Fruit fly (Drosophila melanogaster) whole organism, embryonic: Measurements from ENCODE around the gene nudC.

Experiments
- Ada2b ChIP-seq: fragments of 200-800 bp; sonication (Bioruptor generic); IDR thresholded peaks from 2 replicates; pipeline ENCODE4 v1.3.6; 2022; ENCODE audit warnings: missing biosample characterization, missing genetic modification characterization
- Bdp1 ChIP-seq: fragments of 200-800 bp; sonication (Bioruptor generic); optimal IDR thresholded peaks from 3 replicates; lab custom pipeline; 2016; ENCODE audit warnings: missing biosample characterization, missing genetic modification characterization
- C15 ChIP-seq: fragments of 200-800 bp; sonication (Bioruptor generic); IDR thresholded peaks from 3 replicates; pipeline ENCODE4 v1.3.6; 2022; ENCODE audit warnings: missing biosample characterization, missing genetic modification characterization
- CG11504 ChIP-seq: fragments of 200-800 bp; sonication (Bioruptor generic); optimal IDR thresholded peaks from 3 replicates; lab custom pipeline; 2019; ENCODE audit warnings: missing biosample characterization, mild to moderate bottlenecking, missing genetic modification characterization, moderate library complexity
- CG11560 ChIP-seq: fragments of 200-800 bp; sonication (Bioruptor generic); IDR thresholded peaks from 3 replicates; pipeline ENCODE4 v1.3.6; 2022; ENCODE audit warnings: missing biosample characterization, missing genetic modification characterization
- CG12236 ChIP-seq: fragments of 200-800 bp; sonication (Bioruptor generic); optimal IDR thresholded peaks from 2 replicates; lab custom pipeline; 2016; ENCODE audit warnings: missing biosample characterization, missing genetic modification characterization
- CG14860 ChIP-seq: fragments of 200-800 bp; sonication (Bioruptor generic); IDR thresholded peaks from 3 replicates; pipeline ENCODE4 v1.3.6; 2022; ENCODE audit warnings: missing biosample characterization, missing genetic modification characterization; ENCODE audit not compliant: partially characterized antibody
- CG1603 ChIP-seq: fragments of 200-800 bp; sonication (Bioruptor generic); optimal IDR thresholded peaks from 2 replicates; lab custom pipeline; 2019; ENCODE audit warnings: missing biosample characterization, mild to moderate bottlenecking, missing genetic modification characterization, moderate library complexity
- CG16813 ChIP-seq: fragments of 200-800 bp; sonication (Bioruptor generic); IDR thresholded peaks from 3 replicates; pipeline ENCODE4 v1.3.6; 2022; ENCODE audit warnings: missing biosample characterization, missing genetic modification characterization; ENCODE audit not compliant: partially characterized antibody
- CG17361 ChIP-seq: fragments of 200-800 bp; sonication (Bioruptor generic); IDR thresholded peaks from 3 replicates; pipeline ENCODE4 v1.3.6; 2022; ENCODE audit warnings: missing biosample characterization, missing genetic modification characterization
- CG2120 ChIP-seq: fragments of 200-800 bp; sonication (Bioruptor generic); optimal IDR thresholded peaks from 3 replicates; lab custom pipeline; 2016; ENCODE audit warnings: missing biosample characterization, missing genetic modification characterization
- CG30020 ChIP-seq: fragments of 200-800 bp; optimal IDR thresholded peaks from 2 replicates; lab custom pipeline; 2019; ENCODE audit warnings: missing biosample characterization, mild to moderate bottlenecking, missing genetic modification characterization, moderate library complexity
- CG32532 ChIP-seq: fragments of 200-800 bp; sonication (Bioruptor generic); IDR thresholded peaks from 2 replicates; pipeline ENCODE4 v1.3.6; 2022; ENCODE audit warnings: missing biosample characterization, missing genetic modification characterization
- CG3281 ChIP-seq: fragments of 200-800 bp; sonication (Bioruptor generic); optimal IDR thresholded peaks from 3 replicates; lab custom pipeline; 2017; ENCODE audit warnings: missing biosample characterization, mild to moderate bottlenecking, missing genetic modification characterization
- CG33213 ChIP-seq: fragments of 200-800 bp; sonication (Bioruptor generic); optimal IDR thresholded peaks from 3 replicates; lab custom pipeline; 2016; ENCODE audit warnings: missing biosample characterization, missing genetic modification characterization
- CG8478 ChIP-seq: fragments of >200 bp; optimal IDR thresholded peaks from 2 replicates; lab custom pipeline; 2018
- CTCF ChIP-seq: fragments of 200-800 bp; sonication (Bioruptor generic); optimal IDR thresholded peaks from 2 replicates; lab custom pipeline; 2017; ENCODE audit warnings: missing biosample characterization, mild to moderate bottlenecking, missing genetic modification characterization, moderate library complexity
- Chrac-16 ChIP-seq: fragments of 200-800 bp; sonication (Bioruptor generic); optimal IDR thresholded peaks from 3 replicates; lab custom pipeline; 2016; ENCODE audit warnings: missing biosample characterization, missing genetic modification characterization
- Dbx ChIP-seq: fragments of 200-800 bp; sonication (Bioruptor generic); IDR thresholded peaks from 3 replicates; pipeline ENCODE4 v1.3.6; 2022; ENCODE audit warnings: missing biosample characterization, missing genetic modification characterization
- Deaf1 ChIP-seq: fragments of 200-800 bp; optimal IDR thresholded peaks from 3 replicates; lab custom pipeline; 2019; ENCODE audit warnings: missing biosample characterization, mild to moderate bottlenecking, missing genetic modification characterization, moderate library complexity
- Dip2 ChIP-seq: fragments of 200-800 bp; sonication (Bioruptor generic); IDR thresholded peaks from 2 replicates; pipeline ENCODE4 v1.3.6; 2022; ENCODE audit warnings: missing biosample characterization, missing genetic modification characterization
- E2f1 ChIP-seq: fragments of 200-800 bp; sonication (Bioruptor generic); IDR thresholded peaks from 2 replicates; pipeline ENCODE4 v1.3.6; 2022; ENCODE audit warnings: missing biosample characterization, missing genetic modification characterization
- Gsc ChIP-seq: fragments of 200-800 bp; sonication (Bioruptor generic); IDR thresholded peaks from 2 replicates; pipeline ENCODE4 v1.3.6; 2022; ENCODE audit warnings: missing biosample characterization, missing genetic modification characterization
- Hmr ChIP-seq: fragments of 200-800 bp; sonication (Bioruptor generic); optimal IDR thresholded peaks from 3 replicates; lab custom pipeline; 2017; ENCODE audit warnings: mild to moderate bottlenecking, missing biosample characterization, missing genetic modification reagents, missing genetic modification characterization
- Med ChIP-seq: fragments of 200-800 bp; sonication (Bioruptor generic); peaks from one replicate; lab custom pipeline; 2016; ENCODE audit warnings: missing biosample characterization, missing genetic modification characterization, mild to moderate bottlenecking, inconsistent platforms, moderate library complexity
- Oaz ChIP-seq: fragments of 200-800 bp; sonication (Bioruptor generic); IDR thresholded peaks from 2 replicates; pipeline ENCODE4 v1.3.6; 2022; ENCODE audit warnings: missing biosample characterization, missing genetic modification characterization
- Ptx1 ChIP-seq: fragments of 200-800 bp; sonication (Bioruptor generic); IDR thresholded peaks from 2 replicates; pipeline ENCODE4 v1.3.6; 2022; ENCODE audit warnings: missing biosample characterization, missing genetic modification characterization
- Xrp1 ChIP-seq: fragments of 200-800 bp; sonication (Bioruptor generic); IDR thresholded peaks from 2 replicates; pipeline ENCODE4 v1.3.6; 2022; ENCODE audit warnings: missing biosample characterization, missing genetic modification characterization
- aop ChIP-seq: fragments of 200-800 bp; sonication (Bioruptor generic); IDR thresholded peaks from 2 replicates; pipeline ENCODE4 v1.3.6; 2022; ENCODE audit warnings: missing biosample characterization, missing genetic modification characterization
- ase ChIP-seq: fragments of 200-800 bp; sonication (Bioruptor generic); IDR thresholded peaks from 3 replicates; pipeline ENCODE4 v1.3.6; 2022; ENCODE audit warnings: missing biosample characterization, missing genetic modification characterization
- cas ChIP-seq: fragments of 200-800 bp; sonication (Bioruptor generic); IDR thresholded peaks from 2 replicates; pipeline ENCODE4 v1.3.6; 2022; ENCODE audit warnings: missing biosample characterization, missing genetic modification characterization
- caup ChIP-seq: fragments of 200-800 bp; sonication (Bioruptor generic); optimal IDR thresholded peaks from 3 replicates; lab custom pipeline; 2017; ENCODE audit warnings: missing biosample characterization, mild to moderate bottlenecking, missing genetic modification characterization, moderate library complexity; ENCODE audit not compliant: severe bottlenecking
- chif ChIP-seq, 2 experiments: fragments of 200-800 bp; sonication (Bioruptor generic); optimal IDR thresholded peaks; 3 replicates each; lab custom pipeline; 2016; ENCODE audit warnings: missing biosample characterization in 2 of 2, missing genetic modification characterization in 2 of 2
- croc ChIP-seq: fragments of 200-800 bp; sonication (Bioruptor generic); conservative IDR thresholded peaks from 3 replicates; pipeline ENCODE4 v1.3.6; 2022; ENCODE audit warnings: missing biosample characterization, missing genetic modification characterization
- dysf ChIP-seq: fragments of 200-800 bp; sonication (Bioruptor generic); IDR thresholded peaks from 3 replicates; pipeline ENCODE4 v1.3.6; 2022; ENCODE audit warnings: missing biosample characterization, missing genetic modification characterization
- exex ChIP-seq: fragments of 200-800 bp; sonication (Bioruptor generic); optimal IDR thresholded peaks from 4 replicates; lab custom pipeline; 2018; ENCODE audit warnings: missing biosample characterization, mild to moderate bottlenecking, missing genetic modification characterization, moderate library complexity
- insv ChIP-seq, 2 experiments: fragments of 200-800 bp; sonication (Bioruptor generic); optimal IDR thresholded peaks; 3 replicates each; lab custom pipeline; 2016 to 2018; ENCODE audit warnings: missing biosample characterization in 2 of 2, missing genetic modification characterization in 2 of 2
- kay ChIP-seq: fragments of 200-800 bp; sonication (Bioruptor generic); optimal IDR thresholded peaks from 2 replicates; lab custom pipeline; 2016; ENCODE audit warnings: missing biosample characterization, missing genetic modification characterization
- lov ChIP-seq, 2 experiments: fragments of 200-800 bp in 1 of 2; fragments of >200 bp in 1 of 2; sonication (Bioruptor generic) in 1 of 2; IDR thresholded peaks in 1 of 2; optimal IDR thresholded peaks in 1 of 2; 2 replicates in 1 of 2; 3 replicates in 1 of 2; pipeline versions ENCODE4 v1.3.6 to Lab custom; 2017 to 2022; ENCODE audit warnings: missing biosample characterization in 1 of 2, missing genetic modification characterization in 1 of 2
- mam ChIP-seq: fragments of 200-800 bp; sonication (Bioruptor generic); optimal IDR thresholded peaks from 3 replicates; lab custom pipeline; 2016; ENCODE audit warnings: missing biosample characterization, missing genetic modification characterization
- nmo ChIP-seq: fragments of 200-800 bp; sonication (Bioruptor generic); optimal IDR thresholded peaks from 2 replicates; lab custom pipeline; 2018; ENCODE audit warnings: missing biosample characterization, mild to moderate bottlenecking, missing genetic modification characterization, moderate library complexity
- p53 ChIP-seq: fragments of 200-800 bp; sonication (Bioruptor generic); optimal IDR thresholded peaks from 2 replicates; lab custom pipeline; 2016; ENCODE audit warnings: missing biosample characterization, missing genetic modification characterization
- pros ChIP-seq: fragments of 200-800 bp; sonication (Bioruptor generic); optimal IDR thresholded peaks from 3 replicates; lab custom pipeline; 2019; ENCODE audit warnings: missing biosample characterization, mild to moderate bottlenecking, missing genetic modification characterization, moderate library complexity
- pum ChIP-seq: fragments of 200-800 bp; sonication (Bioruptor generic); optimal IDR thresholded peaks from 2 replicates; lab custom pipeline; 2016; ENCODE audit warnings: missing biosample characterization, missing genetic modification characterization
- pzg ChIP-seq: fragments of 200-800 bp; sonication (Bioruptor generic); optimal IDR thresholded peaks from 3 replicates; lab custom pipeline; 2018; ENCODE audit warnings: missing biosample characterization, mild to moderate bottlenecking, missing genetic modification characterization, moderate library complexity
- salm ChIP-seq: fragments of 200-800 bp; sonication (Bioruptor generic); optimal IDR thresholded peaks from 2 replicates; lab custom pipeline; 2018; ENCODE audit warnings: missing biosample characterization, mild to moderate bottlenecking, missing genetic modification characterization
- stc ChIP-seq: fragments of 200-800 bp; sonication (Bioruptor generic); IDR thresholded peaks from 2 replicates; pipeline ENCODE4 v1.3.6; 2022; ENCODE audit warnings: missing biosample characterization, missing genetic modification characterization
- toy ChIP-seq: fragments of 200-800 bp; sonication (Bioruptor generic); IDR thresholded peaks from 2 replicates; pipeline ENCODE4 v1.3.6; 2022; ENCODE audit warnings: missing biosample characterization, missing genetic modification characterization
- zen ChIP-seq: fragments of 200-800 bp; sonication (Bioruptor generic); optimal IDR thresholded peaks from 3 replicates; lab custom pipeline; 2018; ENCODE audit warnings: missing biosample characterization, mild to moderate bottlenecking, missing genetic modification characterization, moderate library complexity
- zfh1 ChIP-seq: fragments of 200-800 bp; sonication (Bioruptor generic); IDR thresholded peaks from 3 replicates; pipeline ENCODE4 v1.3.6; 2022; ENCODE audit warnings: missing biosample characterization, missing genetic modification characterization
- zfh2 ChIP-seq: fragments of 200-800 bp; sonication (Bioruptor generic); optimal IDR thresholded peaks from 2 replicates; lab custom pipeline; 2016; ENCODE audit warnings: missing biosample characterization, missing genetic modification characterization

The nudC gene

dm6 chr3L:16840540-16840939 is 35.7 kb downstream of the nudC start (continued):
- peak; percentile 20 for TF ChIP-seq nmo (GFP tag; lab: Kevin White, UChicago)
- peak in 1 of 2 experiments; percentile 8 for TF ChIP-seq chif (GFP tag; optimal IDR thresholded peaks at IDR 0.05; lab: Kevin White, UChicago)
- TF ChIP-seq Ptx1 (GFP tag; lab: Robert Waterston, UW): peak; percentile 55
- TF ChIP-seq mam (GFP tag; lab: Kevin White, UChicago): peak; percentile 37
- TF ChIP-seq dysf (GFP tag; lab: Robert Waterston, UW): peak; percentile 77; the same call in 2 of the 3 replicates
- peak; percentile 16 for TF ChIP-seq CG2120 (GFP tag; lab: Kevin White, UChicago)
- no peak for TF ChIP-seq zen (tag; lab: Kevin White, UChicago)
- peak; percentile 16 for TF ChIP-seq CG3281 (GFP tag; lab: Kevin White, UChicago)
- TF ChIP-seq CG11504 (tag; lab: Kevin White, UChicago): no peak
- TF ChIP-seq Oaz: peak; percentile 29; the same call in 1 of the 2 replicates
- no peak for TF ChIP-seq zfh2 (GFP tag; lab: Kevin White, UChicago)
- peak; percentile 37 for TF ChIP-seq Hmr (GFP tag; lab: Kevin White, UChicago)
- TF ChIP-seq E2f1 (GFP tag; lab: Robert Waterston, UW): peak; percentile 54

dm6 chr3L:16842087-16842567 is 37.3 kb downstream of the nudC start, which contains the start of gene TSG101:
Gene TSG101, plus strand, starts transcription at chr3L:16842294.
- no peak for TF ChIP-seq zfh1
- peak; percentile 64 for TF ChIP-seq CG30020
- no peak for TF ChIP-seq CG11560
- no peak for TF ChIP-seq aop (GFP tag; lab: Robert Waterston, UW)
- TF ChIP-seq CG12236 (GFP tag; lab: Kevin White, UChicago): no peak
- no peak for TF ChIP-seq stc
- TF ChIP-seq CG16813 (GFP tag; lab: Robert Waterston, UW): peak; percentile 51
- no peak for TF ChIP-seq Gsc (GFP tag; lab: Robert Waterston, UW)
- peak; percentile 58 for TF ChIP-seq kay (GFP tag; lab: Kevin White, UChicago)
- no peak for TF ChIP-seq exex
- 0 out of 3 replicates have a peak, but pooled peaks have one; percentile 21 for TF ChIP-seq CG14860 (GFP tag; lab: Robert Waterston, UW)
- TF ChIP-seq CG8478: no peak
- peak; percentile 34 for TF ChIP-seq CG33213 (GFP tag; lab: Kevin White, UChicago)
- TF ChIP-seq CG1603 (tag; lab: Kevin White, UChicago): no peak
- no peak for TF ChIP-seq Deaf1 (tag; lab: Kevin White, UChicago)
- TF ChIP-seq salm (tag; lab: Kevin White, UChicago): no peak
- TF ChIP-seq p53 (GFP tag; lab: Kevin White, UChicago): no peak
- TF ChIP-seq Dbx (GFP tag; lab: Robert Waterston, UW): no peak
- no peak for TF ChIP-seq C15 (GFP tag; lab: Robert Waterston, UW)
- no peak for TF ChIP-seq ase (GFP tag; lab: Robert Waterston, UW)
- no peak for TF ChIP-seq Xrp1
- no peak for TF ChIP-seq cas (GFP tag; lab: Robert Waterston, UW)
- no peak for TF ChIP-seq toy
- no peak for TF ChIP-seq insv (GFP tag; optimal IDR thresholded peaks at IDR 0.05; lab: Kevin White, UChicago)
- no peak for TF ChIP-seq Dip2 (GFP tag; lab: Robert Waterston, UW)
- TF ChIP-seq Ada2b (GFP tag; lab: Robert Waterston, UW): no peak
- no peak for TF ChIP-seq Bdp1 (GFP tag; lab: Kevin White, UChicago)
- no peak for TF ChIP-seq pum (GFP tag; lab: Kevin White, UChicago)
- TF ChIP-seq pros (GFP tag; lab: Kevin White, UChicago): no peak
- TF ChIP-seq lov (optimal IDR thresholded peaks at IDR 0.05; lab: Kevin White, UChicago): no peak
- TF ChIP-seq lov (GFP tag; IDR thresholded peaks at IDR 0.05; lab: Robert Waterston, UW): no peak
- TF ChIP-seq pzg: peak; percentile 76
- peak; percentile 43; the same call in 2 of the 3 replicates for TF ChIP-seq CG17361 (GFP tag; lab: Robert Waterston, UW)
- no peak for TF ChIP-seq croc (GFP tag; lab: Robert Waterston, UW)
- TF ChIP-seq Chrac-16 (GFP tag; lab: Kevin White, UChicago): no peak
- TF ChIP-seq caup (GFP tag; lab: Kevin White, UChicago): no peak
- TF ChIP-seq CTCF (GFP tag; lab: Kevin White, UChicago): peak; percentile 14
- TF ChIP-seq CG32532 (GFP tag; lab: Robert Waterston, UW): no peak
- TF ChIP-seq Med: peak; percentile 41
